Worm (Caenorhabditis elegans) whole organism, L3 larva: Measurements from ENCODE around the gene C13A2.1.

Experiments
- ceh-16 ChIP-seq: sonication (generic microtip); optimal IDR thresholded peaks from 2 replicates; lab custom pipeline; 2017; ENCODE audit warnings: missing biosample characterization, missing genetic modification characterization
- elt-2 ChIP-seq: sonication (generic microtip); optimal IDR thresholded peaks from 2 replicates; lab custom pipeline; 2016; ENCODE audit warnings: missing genetic modification reagents, mild to moderate bottlenecking, missing genetic modification characterization, missing compliant biosample characterization
- eor-1 ChIP-seq, 2 experiments: fragments of 150-350 bp; optimal IDR thresholded peaks; 2 replicates each; lab custom pipeline; 2014 to 2018; ENCODE audit warnings: missing biosample characterization in 2 of 2, missing genetic modification characterization in 2 of 2
- fkh-2 ChIP-seq: fragments of 150-350 bp; optimal IDR thresholded peaks from 2 replicates; lab custom pipeline; 2014; ENCODE audit warnings: missing biosample characterization, missing genetic modification reagents, missing genetic modification characterization
- mdl-1 ChIP-seq: fragments of 150-350 bp; optimal IDR thresholded peaks from 2 replicates; lab custom pipeline; 2014; ENCODE audit warnings: missing biosample characterization, missing genetic modification characterization
- nhr-25 ChIP-seq: sonication (generic microtip); optimal IDR thresholded peaks from 2 replicates; lab custom pipeline; 2017; ENCODE audit warnings: missing biosample characterization, missing genetic modification characterization
- pha-4 ChIP-seq: fragments of 150-350 bp; optimal IDR thresholded peaks from 2 replicates; lab custom pipeline; 2014; ENCODE audit warnings: missing biosample characterization, missing genetic modification reagents, missing genetic modification characterization
- sea-2 ChIP-seq: fragments of 150-350 bp; sonication (generic microtip); optimal IDR thresholded peaks from 4 replicates; lab custom pipeline; 2014; ENCODE audit warnings: missing biosample characterization, missing genetic modification reagents, missing genetic modification characterization
- skn-1 ChIP-seq: fragments of 150-350 bp; optimal IDR thresholded peaks from 2 replicates; lab custom pipeline; 2014; ENCODE audit warnings: missing biosample characterization, missing genetic modification characterization
- snpc-4 ChIP-seq: fragments of 150-350 bp; optimal IDR thresholded peaks from 2 replicates; lab custom pipeline; 2014; ENCODE audit warnings: missing biosample characterization, missing genetic modification characterization
- tbx-2 ChIP-seq: sonication (generic microtip); optimal IDR thresholded peaks from 2 replicates; lab custom pipeline; 2016; ENCODE audit warnings: mild to moderate bottlenecking, missing genetic modification characterization, missing compliant biosample characterization
- unc-62 ChIP-seq: fragments of 150-350 bp; sonication (generic microtip); optimal IDR thresholded peaks from 4 replicates; lab custom pipeline; 2014; ENCODE audit warnings: missing biosample characterization, missing genetic modification reagents, missing genetic modification characterization

ce11 chrV:7313233-7313632 is 24.4 kb downstream of the C13A2.1 start, which contains the start of gene srx-6:
- TF ChIP-seq fkh-2, result no peak
- TF ChIP-seq ceh-16 (tag; lab: Kevin White, UChicago), result no peak
- no peak for TF ChIP-seq mdl-1 (tag; lab: Kevin White, UChicago)
- no peak for TF ChIP-seq unc-62 (GFP tag; lab: Kevin White, UChicago)
- no peak for TF ChIP-seq snpc-4 (tag; lab: Kevin White, UChicago)
- TF ChIP-seq nhr-25 (tag; lab: Kevin White, UChicago), result no peak
- TF ChIP-seq sea-2, result no peak
- TF ChIP-seq skn-1 (tag; lab: Kevin White, UChicago), result no peak
- TF ChIP-seq pha-4 (tag; lab: Kevin White, UChicago), result no peak
- no peak for TF ChIP-seq elt-2 (tag; lab: Kevin White, UChicago)
- no peak for TF ChIP-seq tbx-2 (tag; lab: Kevin White, UChicago)
- no peak for TF ChIP-seq eor-1 (tag; optimal IDR thresholded peaks at IDR 0.05; lab: Kevin White, UChicago)
